Worm (Caenorhabditis elegans) whole organism, young adult: Measurements from ENCODE around the gene srd-28.

Source experiments
- ama-1 ChIP-seq, 3 experiments: fragments of 150-350 bp in 1 of 3; sonication (generic microtip) in 2 of 3; optimal IDR thresholded peaks; 2 replicates each; lab custom pipeline; 2014 to 2018; ENCODE audit warnings: missing biosample characterization in 2 of 3, missing genetic modification characterization in 2 of 3, missing genetic modification reagents in 2 of 3
- attf-6 ChIP-seq: fragments of 200-800 bp; sonication (Bioruptor generic); IDR thresholded peaks from 2 replicates; pipeline ENCODE4 v1.3.6; 2022; ENCODE audit warnings: missing genetic modification reagents, missing genetic modification characterization, missing compliant biosample characterization
- unc-62 ChIP-seq: fragments of 150-350 bp; optimal IDR thresholded peaks from 2 replicates; lab custom pipeline; 2014; ENCODE audit warnings: missing biosample characterization, missing genetic modification reagents, missing genetic modification characterization
- ztf-3 ChIP-seq: fragments of 200-800 bp; sonication (Bioruptor generic); optimal IDR thresholded peaks from 2 replicates; lab custom pipeline; 2018; ENCODE audit warnings: mild to moderate bottlenecking, missing genetic modification characterization, missing compliant biosample characterization

DNA sequence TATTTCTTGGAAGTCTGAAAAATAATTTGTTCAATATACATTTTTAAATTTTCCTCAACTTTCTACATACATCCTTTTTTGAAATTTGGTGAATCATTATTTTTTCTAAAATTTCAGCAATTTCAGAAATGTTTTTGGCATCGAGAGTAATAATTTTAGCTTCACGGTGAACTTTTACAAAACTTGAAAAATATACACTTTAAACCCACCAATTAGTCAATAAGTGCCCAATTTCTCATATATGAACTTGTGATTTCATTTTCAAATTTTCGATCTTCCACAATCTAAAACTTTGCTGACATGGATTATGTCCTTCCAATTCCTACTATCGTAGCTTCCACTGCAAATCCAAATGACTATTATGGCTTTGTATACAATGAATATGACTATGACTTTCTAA lies 26.7 kb upstream of the srd-28 start, which contains the start of gene srw-24:
- no peak for TF ChIP-seq ama-1 (optimal IDR thresholded peaks at IDR 0.05; lab: Kevin White, UChicago)
- no peak for TF ChIP-seq ama-1 (GFP tag; optimal IDR thresholded peaks at IDR 0.05; lab: Kevin White, UChicago)
- no peak for TF ChIP-seq ztf-3
- no peak for TF ChIP-seq unc-62 (GFP tag; lab: Kevin White, UChicago)
- TF ChIP-seq attf-6 (GFP tag; lab: Robert Waterston, UW) = no peak
